Fruit fly (Drosophila melanogaster): Measurements from ENCODE around the gene beag.
A peak's percentile ranks its signal among the peaks of the same experiment; 100 is the strongest.

The beag gene

DNA sequence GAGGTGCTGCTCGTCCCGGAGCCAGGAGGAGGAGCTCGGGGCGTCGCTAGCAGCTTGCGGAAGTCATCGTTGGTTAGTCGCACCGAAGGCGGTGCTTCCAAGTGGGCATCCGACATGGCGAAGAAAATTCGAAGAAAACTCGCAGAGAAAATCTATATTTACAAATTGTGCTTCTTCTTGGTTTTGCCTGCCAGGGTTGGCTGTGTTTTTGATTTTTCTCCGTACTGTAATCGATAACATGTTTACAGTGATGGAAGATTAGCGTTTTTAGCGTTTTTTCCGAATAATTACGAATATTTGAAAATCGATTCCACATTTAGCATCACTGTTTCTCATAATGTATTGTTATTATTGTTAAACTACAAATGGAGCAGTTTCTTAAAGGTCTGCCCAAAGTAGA is at the start of gene beag, which contains the start of gene Ada:
Gene beag (minus strand): TSS at position 205 of the 400 bp plus-strand sequence.
Gene Ada (plus strand): TSS at position 310 of the 400 bp plus-strand sequence.
- TF ChIP-seq CG17801 (GFP tag; optimal IDR thresholded peaks at IDR 0.05; ENCODE audit: partially characterized antibody): peak; percentile 52

DNA sequence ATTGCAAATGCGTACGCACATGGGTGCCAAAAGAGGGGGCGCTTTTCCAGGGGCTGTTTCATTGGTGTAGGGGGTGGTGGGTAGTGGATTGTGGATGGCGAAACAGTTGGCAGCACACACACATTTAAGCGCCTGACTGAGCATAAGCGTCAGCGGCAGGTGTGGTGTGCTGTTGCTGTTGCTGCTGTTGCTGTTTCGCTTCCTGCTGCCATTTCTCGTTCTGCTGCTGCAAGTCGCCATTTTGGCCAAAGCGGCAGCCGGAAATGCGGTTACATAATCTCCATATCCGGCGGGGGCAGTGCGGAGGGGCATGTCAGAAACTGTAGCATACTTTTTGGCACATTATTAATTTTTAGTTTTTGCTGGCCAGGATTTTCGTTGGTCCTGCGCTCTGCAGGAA is 39.9 kb upstream of the beag start:
- TF ChIP-seq CG17801 (GFP tag; optimal IDR thresholded peaks at IDR 0.05; ENCODE audit: partially characterized antibody): no peak

DNA sequence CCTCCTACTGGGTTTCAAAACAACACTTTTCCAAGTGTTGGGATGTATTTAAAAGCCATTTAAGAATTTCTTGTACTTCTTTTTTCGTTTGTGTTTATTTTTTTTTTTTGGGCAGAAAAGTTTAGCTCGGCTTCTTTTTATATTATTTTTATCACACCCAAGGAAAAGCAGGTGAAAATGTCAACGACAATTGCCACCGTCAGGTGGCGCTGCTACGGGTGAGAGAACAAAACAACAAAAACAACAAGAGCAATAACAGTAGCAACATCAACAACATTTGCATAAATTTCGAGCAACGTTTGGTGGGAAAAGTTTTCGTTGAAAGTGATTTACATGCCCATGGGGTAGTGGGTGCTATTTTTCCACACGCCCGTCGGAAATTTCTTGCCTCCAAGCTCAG is 25.4 kb upstream of the beag start:
- no peak for TF ChIP-seq CG17801 (GFP tag; optimal IDR thresholded peaks at IDR 0.05; ENCODE audit: partially characterized antibody)

DNA sequence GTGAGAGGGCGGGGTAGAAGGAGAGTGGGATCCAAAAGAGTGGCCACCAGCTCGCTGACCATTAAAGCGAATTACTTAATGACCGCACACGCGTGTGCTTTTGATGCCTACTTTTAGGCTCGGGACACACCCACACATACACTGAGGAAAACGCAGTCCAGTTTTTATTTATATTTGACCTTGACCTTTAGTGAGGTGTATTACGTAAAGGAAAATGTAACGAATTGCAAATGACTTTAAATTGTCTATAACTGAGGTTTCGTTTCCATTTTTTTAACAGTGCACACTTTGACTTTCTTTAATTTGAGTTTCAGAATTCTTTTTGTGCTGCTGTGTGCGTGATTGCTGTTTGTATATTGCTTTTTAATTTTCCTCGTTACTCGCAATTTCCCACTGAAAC is 20.4 kb upstream of the beag start:
- no peak for TF ChIP-seq CG17801 (GFP tag; optimal IDR thresholded peaks at IDR 0.05; ENCODE audit: partially characterized antibody)

DNA sequence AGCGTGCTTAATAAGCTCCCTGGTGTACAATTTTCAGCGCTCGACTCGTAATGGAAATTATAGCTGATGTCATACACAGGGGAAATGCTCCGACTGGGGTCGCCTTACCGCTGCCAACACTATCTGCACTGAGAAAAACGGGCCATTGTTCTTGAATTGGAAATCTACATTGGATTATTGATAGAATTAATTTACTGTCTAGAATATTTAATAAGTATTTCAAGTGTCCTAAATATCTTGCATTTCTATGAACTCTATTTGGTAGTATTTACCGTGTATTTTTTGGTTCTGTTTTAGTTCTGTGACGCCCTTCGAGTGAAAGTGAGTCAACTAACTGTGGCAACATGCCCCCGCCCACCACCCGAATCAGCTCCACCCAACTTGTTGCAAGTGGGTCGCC is 18.5 kb upstream of the beag start:
- no peak for TF ChIP-seq CG17801 (GFP tag; optimal IDR thresholded peaks at IDR 0.05; ENCODE audit: partially characterized antibody)

DNA sequence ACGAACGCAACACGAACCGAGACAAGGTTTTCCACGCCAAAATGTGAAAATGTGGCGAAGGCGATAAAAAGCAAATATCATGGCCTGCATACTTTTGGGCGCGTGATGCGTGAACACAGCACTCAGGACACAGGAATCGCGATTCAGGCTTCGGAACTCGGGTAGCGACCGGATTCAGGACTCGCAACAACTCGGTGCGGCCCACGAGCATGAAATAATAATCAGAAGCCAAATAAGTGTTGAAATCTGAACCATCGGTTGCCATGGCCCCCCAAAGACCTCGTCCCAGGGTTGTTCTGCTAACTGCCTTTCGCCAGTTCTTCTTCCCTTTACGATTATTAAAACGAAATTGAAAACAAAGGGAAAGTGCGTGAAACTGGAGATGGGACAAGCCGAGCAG is 17.5 kb upstream of the beag start:
- TF ChIP-seq CG17801 (GFP tag; optimal IDR thresholded peaks at IDR 0.05; ENCODE audit: partially characterized antibody): no peak

DNA sequence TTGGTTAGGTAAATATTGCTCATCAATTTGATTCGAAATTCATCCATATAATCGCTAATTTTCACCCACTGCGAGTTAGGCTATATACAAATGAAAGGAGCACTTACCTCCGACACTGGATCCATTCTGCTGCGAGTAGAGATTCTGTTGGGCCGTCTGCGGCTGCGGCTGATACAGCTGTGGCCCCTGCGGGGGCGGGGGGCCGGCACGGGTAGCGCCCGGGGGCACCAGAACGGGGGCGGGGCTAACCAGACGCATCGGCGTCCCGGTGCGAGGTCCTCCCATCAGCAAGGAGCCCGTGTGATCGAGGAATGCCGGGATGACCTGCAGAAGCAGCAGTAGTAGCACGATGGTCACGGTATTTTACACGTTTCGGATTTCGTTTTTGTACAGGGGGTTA is 14.8 kb upstream of the beag start:
- no peak for TF ChIP-seq CG17801 (GFP tag; optimal IDR thresholded peaks at IDR 0.05; ENCODE audit: partially characterized antibody)

DNA sequence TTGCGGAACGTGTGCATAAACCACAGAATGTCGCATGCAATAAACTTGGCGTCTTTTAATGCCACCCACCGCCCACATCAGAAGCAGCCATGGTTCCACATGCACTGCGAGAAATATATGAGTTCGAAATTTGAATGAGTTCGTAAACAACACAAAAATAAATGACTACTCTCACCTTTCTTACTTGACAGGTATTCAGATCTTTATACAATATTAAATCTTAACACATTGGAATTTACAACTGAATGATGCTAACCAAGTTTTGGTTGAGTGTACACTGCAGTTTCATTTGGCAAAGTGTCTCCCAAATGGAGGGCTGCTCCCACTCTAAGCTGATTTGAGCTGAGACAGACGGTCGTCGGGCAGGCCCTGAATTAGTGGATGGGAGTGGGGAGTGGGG is 10.1 kb upstream of the beag start:
- no peak for TF ChIP-seq CG17801 (GFP tag; optimal IDR thresholded peaks at IDR 0.05; ENCODE audit: partially characterized antibody)

DNA sequence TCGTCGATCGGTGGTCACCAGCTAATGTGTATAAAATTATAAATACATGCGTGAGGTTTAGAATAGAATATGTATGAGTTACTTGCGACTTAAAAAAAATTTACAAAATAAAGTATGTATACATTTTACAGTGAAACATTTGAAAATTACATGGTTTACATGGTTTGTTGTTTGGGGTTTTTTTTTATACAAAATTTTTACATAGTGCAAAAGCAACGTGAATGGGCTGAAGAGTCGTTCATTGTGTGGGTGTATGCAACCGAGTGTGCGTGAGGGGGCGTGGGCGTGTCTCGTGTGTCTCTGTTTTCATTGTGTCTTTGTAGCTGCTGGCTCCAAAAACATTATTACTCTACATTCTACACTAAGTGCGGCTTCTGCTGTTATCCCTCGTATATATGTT is 5.0 kb upstream of the beag start:
- no peak for TF ChIP-seq CG17801 (GFP tag; optimal IDR thresholded peaks at IDR 0.05; ENCODE audit: partially characterized antibody)

DNA sequence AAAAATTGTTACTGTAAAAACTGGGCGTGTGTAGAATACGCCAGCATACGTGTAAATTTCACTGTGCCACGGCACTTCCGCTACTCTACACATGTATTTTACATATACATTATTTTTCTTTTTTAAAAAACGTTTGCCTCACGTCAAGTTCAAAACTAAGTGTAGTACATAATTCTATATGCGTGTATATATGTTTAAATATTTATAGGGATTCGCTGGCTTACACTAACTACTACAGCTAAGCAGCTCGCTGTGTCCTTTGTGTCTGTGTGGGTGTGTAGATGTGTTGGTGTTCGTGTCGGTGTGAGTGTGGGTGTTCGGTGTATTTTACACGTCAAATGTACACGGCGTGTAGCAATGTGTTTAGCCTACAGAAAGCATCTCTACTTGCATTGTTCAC is 3.5 kb upstream of the beag start:
- TF ChIP-seq CG17801 (GFP tag; optimal IDR thresholded peaks at IDR 0.05; ENCODE audit: partially characterized antibody): no peak

DNA sequence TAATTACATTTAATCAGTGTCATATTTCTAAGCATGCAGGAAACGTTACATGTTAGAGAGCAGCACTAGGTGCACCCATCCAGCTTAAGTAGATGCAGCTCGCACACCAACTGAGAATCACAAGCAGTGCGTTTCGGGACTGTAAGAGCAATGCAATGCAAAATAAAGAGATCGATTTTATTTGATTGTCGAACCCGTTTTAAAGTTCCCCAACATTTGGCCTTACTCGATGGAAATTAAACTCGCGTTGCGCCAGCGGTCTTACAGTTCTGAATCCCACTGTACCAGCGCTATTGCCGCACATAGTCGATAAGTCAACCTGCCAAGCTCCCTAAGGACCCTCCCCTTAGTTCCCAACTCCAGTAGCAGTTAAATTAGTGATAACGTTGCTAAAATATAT is 2.1 kb downstream of the beag start:
- no peak for TF ChIP-seq CG17801 (GFP tag; optimal IDR thresholded peaks at IDR 0.05; ENCODE audit: partially characterized antibody)

DNA sequence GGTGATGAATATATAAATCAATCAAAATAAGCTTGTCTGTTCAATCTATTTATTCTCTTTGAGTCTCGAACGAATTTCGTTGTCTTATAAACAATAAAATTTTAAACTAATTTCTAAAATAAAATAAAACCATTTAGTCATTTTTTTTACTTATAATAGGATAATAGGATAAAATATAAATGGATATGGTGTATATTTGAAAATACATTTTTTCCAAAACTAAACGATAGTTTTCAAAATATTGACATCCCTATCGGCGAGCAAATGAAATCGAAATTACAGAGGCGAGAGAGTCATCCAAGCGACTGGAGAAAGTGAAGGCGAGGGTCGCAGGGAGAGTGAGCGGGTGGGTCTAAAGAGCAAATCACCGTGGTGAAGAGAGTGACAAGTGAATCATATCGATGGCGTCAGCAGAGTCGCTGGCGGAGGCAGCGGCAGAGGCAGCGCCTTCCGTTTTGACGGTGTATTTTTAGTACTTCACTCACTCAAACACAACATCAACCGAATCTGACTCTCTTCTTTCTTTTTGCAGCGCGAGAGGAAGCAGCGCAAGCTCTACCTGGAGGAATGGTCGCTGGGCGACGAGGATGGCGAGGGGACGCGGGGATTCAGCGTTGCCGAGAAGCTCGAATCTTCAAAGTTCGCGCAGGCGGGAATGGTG is 7.3 kb downstream of the beag start:
- peak; percentile 98 for TF ChIP-seq CG17801 (GFP tag; optimal IDR thresholded peaks at IDR 0.05; ENCODE audit: partially characterized antibody)

DNA sequence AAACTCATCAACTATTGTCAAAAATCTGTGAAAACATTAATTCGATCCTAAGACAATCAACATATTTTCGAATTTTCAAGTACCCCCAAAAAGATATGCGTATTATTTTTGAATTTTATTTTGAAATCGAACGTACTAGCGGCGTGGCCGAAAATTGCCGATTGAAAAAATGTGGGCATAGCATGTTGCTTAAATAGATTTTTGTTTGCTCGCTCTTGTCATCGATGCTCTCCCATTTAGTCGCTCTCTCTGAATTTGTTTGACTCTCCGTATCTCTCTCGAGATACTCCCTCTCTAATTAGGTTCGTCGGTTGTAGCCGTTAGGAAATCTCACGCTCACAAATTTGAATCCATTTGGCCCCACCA is 7.9 kb downstream of the beag start:
- TF ChIP-seq CG17801 (GFP tag; optimal IDR thresholded peaks at IDR 0.05; ENCODE audit: partially characterized antibody): no peak

DNA sequence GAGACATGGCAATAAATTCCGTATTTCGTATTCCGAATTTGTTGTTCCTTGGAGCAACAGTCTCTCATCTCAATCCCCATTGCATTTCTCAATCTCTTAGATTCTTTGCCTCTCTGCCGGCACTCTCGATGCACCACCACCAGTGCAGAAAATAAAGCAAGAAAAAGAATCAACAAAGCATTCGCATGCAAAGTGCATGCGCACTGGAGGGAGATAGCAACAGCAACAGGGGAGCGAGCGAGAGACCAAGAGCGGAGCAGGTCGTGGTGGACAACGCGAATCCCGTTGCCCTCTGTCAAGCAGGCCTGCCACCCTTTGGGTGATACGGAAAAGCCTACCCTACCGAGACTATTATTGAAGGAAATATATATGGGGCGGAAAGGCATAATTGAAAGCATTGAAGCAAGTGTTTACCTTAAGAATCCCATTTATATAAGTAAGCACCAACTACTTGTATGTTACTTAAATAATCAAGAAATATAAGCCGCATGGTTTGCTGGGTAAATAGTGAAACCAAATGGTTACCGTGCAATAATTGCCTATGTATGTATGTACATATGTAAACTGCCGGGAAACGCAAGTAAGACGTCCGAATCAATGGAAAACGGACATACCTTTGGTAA is 8.4 kb downstream of the beag start:
- TF ChIP-seq CG17801 (GFP tag; optimal IDR thresholded peaks at IDR 0.05; ENCODE audit: partially characterized antibody): no peak

DNA sequence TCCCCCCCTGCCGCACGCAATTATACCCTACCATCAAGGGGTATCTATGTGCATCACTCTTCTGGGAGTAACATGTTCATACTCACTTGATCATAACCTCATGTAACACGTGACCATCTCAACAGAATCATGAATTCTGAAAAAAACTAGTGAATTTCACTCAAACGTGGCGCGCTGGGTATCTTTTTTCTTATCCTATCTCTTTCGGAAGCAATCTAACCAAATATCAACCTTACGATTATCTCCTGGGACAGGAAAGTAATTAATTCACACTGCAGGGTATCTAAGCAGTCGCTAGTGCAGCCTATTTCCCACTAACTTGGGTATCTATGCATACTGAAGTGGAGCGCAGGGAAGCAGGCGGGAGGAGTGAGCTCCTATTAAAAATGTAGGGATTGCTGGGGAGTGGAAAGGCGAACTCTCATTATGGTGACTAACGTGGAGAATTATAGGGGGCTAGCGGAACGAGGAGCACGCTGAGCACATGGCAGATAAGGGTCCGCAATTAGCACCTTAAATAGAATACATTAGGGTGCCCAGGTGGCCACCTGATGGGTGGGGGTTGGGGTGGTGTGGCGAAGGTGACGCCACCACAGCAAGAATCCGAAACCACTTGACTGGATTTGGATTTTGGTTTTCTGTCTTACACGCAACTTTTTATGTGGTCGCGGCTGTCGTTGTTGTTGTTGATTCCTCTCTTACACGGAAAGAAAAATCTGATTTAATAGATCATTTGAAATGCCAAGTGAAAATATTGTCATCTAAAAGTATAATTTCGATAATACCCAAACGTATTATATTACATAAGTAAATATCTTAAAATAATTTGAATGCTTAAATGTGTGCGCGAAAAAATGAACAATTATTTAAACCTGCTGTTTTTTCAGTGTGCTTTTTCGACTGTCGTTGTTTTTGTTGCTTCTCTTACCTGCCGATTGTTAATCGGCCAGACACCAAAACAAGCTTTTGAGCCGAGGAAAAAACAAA is 9.5 kb downstream of the beag start:
- TF ChIP-seq CG17801 (GFP tag; optimal IDR thresholded peaks at IDR 0.05; ENCODE audit: partially characterized antibody): peak; percentile 94
